Worm (Caenorhabditis elegans) whole organism, midembryonic: ENCODE measurements around the gene gtf-2H3.

ENCODE experiments used
- T22C8.4 ChIP-seq: fragments of 200-800 bp; sonication (Bioruptor generic); IDR thresholded peaks from 2 replicates; pipeline ENCODE4 v1.3.6; 2022; ENCODE audit warnings: missing genetic modification characterization, missing compliant biosample characterization
- cog-1 ChIP-seq: sonication (generic microtip); optimal IDR thresholded peaks from 2 replicates; lab custom pipeline; 2016; ENCODE audit warnings: missing genetic modification characterization, missing compliant biosample characterization
- flt-1 ChIP-seq: fragments of 200-800 bp; sonication (Bioruptor generic); IDR thresholded peaks from 2 replicates; pipeline ENCODE4 v1.3.6; 2022; ENCODE audit warnings: missing genetic modification characterization, missing compliant biosample characterization
- klf-2 ChIP-seq: fragments of 200-800 bp; sonication (Bioruptor generic); conservative IDR thresholded peaks from 2 replicates; pipeline ENCODE4 v1.3.6; 2022; ENCODE audit warnings: missing genetic modification reagents, missing genetic modification characterization, missing compliant biosample characterization
- med-1 ChIP-seq: sonication (generic microtip); optimal IDR thresholded peaks from 2 replicates; lab custom pipeline; 2017; ENCODE audit warnings: missing genetic modification characterization, mild to moderate bottlenecking, missing compliant biosample characterization, antibody characterized with exemption, missing genetic modification reagents; ENCODE audit not compliant: insufficient read depth
- ref-1 ChIP-seq: fragments of 200-800 bp; sonication (Bioruptor generic); conservative IDR thresholded peaks from 2 replicates; pipeline ENCODE4 v1.3.6; 2022; ENCODE audit warnings: missing genetic modification reagents, missing genetic modification characterization, missing compliant biosample characterization
- tab-1 ChIP-seq: fragments of 200-800 bp; sonication (Bioruptor generic); IDR thresholded peaks from 2 replicates; pipeline ENCODE4 v1.3.6; 2022; ENCODE audit warnings: missing genetic modification characterization, missing compliant biosample characterization
- ztf-23 ChIP-seq: fragments of 200-800 bp; sonication (Bioruptor generic); IDR thresholded peaks from 2 replicates; pipeline ENCODE4 v1.3.6; 2022; ENCODE audit warnings: missing genetic modification reagents, missing genetic modification characterization, missing compliant biosample characterization
- ztf-29 ChIP-seq: fragments of 200-800 bp; sonication (Bioruptor generic); IDR thresholded peaks from 2 replicates; pipeline ENCODE4 v1.3.6; 2022; ENCODE audit warnings: missing genetic modification reagents, missing genetic modification characterization, missing compliant biosample characterization

The gtf-2H3 gene

ce11 chrIII:10140732-10141131 is 20.8 kb upstream of the gtf-2H3 start, which contains the start of gene K08E5.6:
TSS of gene K08E5.6 (plus strand) at chrIII:10141032.
- no peak for TF ChIP-seq ztf-29 (GFP tag; lab: Robert Waterston, UW)
- no peak for TF ChIP-seq med-1 (GFP tag; lab: Kevin White, UChicago)
- TF ChIP-seq ztf-23 (GFP tag; lab: Robert Waterston, UW) = no peak
- no peak for TF ChIP-seq ref-1 (GFP tag; lab: Robert Waterston, UW)
- no peak for TF ChIP-seq cog-1 (tag; lab: Kevin White, UChicago)
- no peak for TF ChIP-seq tab-1 (GFP tag; lab: Robert Waterston, UW)
- TF ChIP-seq klf-2 = no peak
- no peak for TF ChIP-seq flt-1 (GFP tag; lab: Robert Waterston, UW)
- TF ChIP-seq T22C8.4 (GFP tag; lab: Robert Waterston, UW) = no peak

ce11 chrIII:10136778-10137177 is 16.8 kb upstream of the gtf-2H3 start, which contains the start of gene ZK1128.7:
TSS of gene ZK1128.7 (plus strand) at chrIII:10137006.
- TF ChIP-seq cog-1 (tag; lab: Kevin White, UChicago) = no peak
- no peak for TF ChIP-seq ztf-29 (GFP tag; lab: Robert Waterston, UW)
- TF ChIP-seq tab-1 (GFP tag; lab: Robert Waterston, UW) = no peak
- TF ChIP-seq ref-1 (GFP tag; lab: Robert Waterston, UW) = no peak
- no peak for TF ChIP-seq flt-1 (GFP tag; lab: Robert Waterston, UW)
- no peak for TF ChIP-seq ztf-23 (GFP tag; lab: Robert Waterston, UW)
- TF ChIP-seq T22C8.4 (GFP tag; lab: Robert Waterston, UW) = no peak
- TF ChIP-seq med-1 (GFP tag; lab: Kevin White, UChicago) = no peak
- TF ChIP-seq klf-2 = no peak

ce11 chrIII:10134517-10134916 is 14.6 kb upstream of the gtf-2H3 start:
- TF ChIP-seq med-1 (GFP tag; lab: Kevin White, UChicago) = no peak
- no peak for TF ChIP-seq ref-1 (GFP tag; lab: Robert Waterston, UW)
- TF ChIP-seq flt-1 (GFP tag; lab: Robert Waterston, UW) = no peak
- TF ChIP-seq ztf-23 (GFP tag; lab: Robert Waterston, UW) = no peak
- no peak for TF ChIP-seq cog-1 (tag; lab: Kevin White, UChicago)
- TF ChIP-seq klf-2 = no peak
- no peak for TF ChIP-seq ztf-29 (GFP tag; lab: Robert Waterston, UW)
- TF ChIP-seq tab-1 (GFP tag; lab: Robert Waterston, UW) = no peak
- TF ChIP-seq T22C8.4 (GFP tag; lab: Robert Waterston, UW) = no peak

- TF ChIP-seq tab-1 (GFP tag; lab: Robert Waterston, UW) (no peak), cog-1 (tag; lab: Kevin White, UChicago) (no peak), ref-1 (GFP tag; lab: Robert Waterston, UW) (no peak), ztf-23 (GFP tag; lab: Robert Waterston, UW) (no peak), med-1 (GFP tag; lab: Kevin White, UChicago) (no peak), ztf-29 (GFP tag; lab: Robert Waterston, UW) (no peak), klf-2 (no peak), flt-1 (GFP tag; lab: Robert Waterston, UW) (no peak), T22C8.4 (GFP tag; lab: Robert Waterston, UW) (no peak)
Measured at ce11 chrIII:10132495-10133450, 12.8 kb upstream of the gtf-2H3 start.

ce11 chrIII:10126375-10126774 is 6.4 kb upstream of the gtf-2H3 start:
- TF ChIP-seq cog-1 (tag; lab: Kevin White, UChicago) = no peak
- TF ChIP-seq ztf-29 (GFP tag; lab: Robert Waterston, UW) = no peak
- TF ChIP-seq ztf-23 (GFP tag; lab: Robert Waterston, UW) = no peak
- TF ChIP-seq med-1 (GFP tag; lab: Kevin White, UChicago) = no peak
- no peak for TF ChIP-seq tab-1 (GFP tag; lab: Robert Waterston, UW)
- TF ChIP-seq flt-1 (GFP tag; lab: Robert Waterston, UW) = no peak
- TF ChIP-seq T22C8.4 (GFP tag; lab: Robert Waterston, UW) = no peak
- no peak for TF ChIP-seq klf-2
- no peak for TF ChIP-seq ref-1 (GFP tag; lab: Robert Waterston, UW)

ce11 chrIII:10123586-10124233 is 3.8 kb upstream of the gtf-2H3 start, which contains the start of gene ttll-4:
TSS of gene ttll-4 (plus strand) at chrIII:10124183.
- TF ChIP-seq ztf-23 (GFP tag; lab: Robert Waterston, UW) (peak; percentile 86), tab-1 (GFP tag; lab: Robert Waterston, UW) (peak; percentile 58; the same call in 1 of the 2 replicates), T22C8.4 (GFP tag; lab: Robert Waterston, UW) (peak; percentile 56; the same call in 1 of the 2 replicates), flt-1 (GFP tag; lab: Robert Waterston, UW) (peak; percentile 89), med-1 (GFP tag; lab: Kevin White, UChicago) (no peak), cog-1 (tag; lab: Kevin White, UChicago) (peak; percentile 42), ztf-29 (GFP tag; lab: Robert Waterston, UW) (0 out of 2 replicates have a peak, but pooled peaks have one; percentile 27), klf-2 (peak; percentile 85), ref-1 (GFP tag; lab: Robert Waterston, UW) (no peak)

- TF ChIP-seq T22C8.4 (GFP tag; lab: Robert Waterston, UW) (no peak), med-1 (GFP tag; lab: Kevin White, UChicago) (no peak), klf-2 (no peak), tab-1 (GFP tag; lab: Robert Waterston, UW) (no peak), cog-1 (tag; lab: Kevin White, UChicago) (no peak), ztf-29 (GFP tag; lab: Robert Waterston, UW) (no peak), ztf-23 (GFP tag; lab: Robert Waterston, UW) (no peak), ref-1 (GFP tag; lab: Robert Waterston, UW) (no peak), flt-1 (GFP tag; lab: Robert Waterston, UW) (no peak)
Measured at ce11 chrIII:10118818-10119217, 1.1 kb downstream of the gtf-2H3 start, which contains the start of gene ZK1128.3. TSS of gene ZK1128.3 (minus strand) at chrIII:10118918.
